Fruit fly (Drosophila melanogaster) whole organism, embryonic: ENCODE data around the gene CG14232.

ENCODE experiments used
- Ada2b ChIP-seq: fragments of 200-800 bp; sonication (Bioruptor generic); IDR thresholded peaks from 2 replicates; pipeline ENCODE4 v1.3.6; 2022; ENCODE audit warnings: missing biosample characterization, missing genetic modification characterization
- Atf6 ChIP-seq: fragments of 200-800 bp; sonication (Bioruptor generic); IDR thresholded peaks from 2 replicates; pipeline ENCODE4 v1.3.6; 2022; ENCODE audit warnings: missing biosample characterization, missing genetic modification characterization
- BtbVII ChIP-seq: fragments of 200-800 bp; sonication (Bioruptor generic); optimal IDR thresholded peaks from 3 replicates; lab custom pipeline; 2017; ENCODE audit warnings: missing biosample characterization, mild to moderate bottlenecking, missing genetic modification characterization
- CG11560 ChIP-seq: fragments of 200-800 bp; sonication (Bioruptor generic); IDR thresholded peaks from 3 replicates; pipeline ENCODE4 v1.3.6; 2022; ENCODE audit warnings: missing biosample characterization, missing genetic modification characterization
- CG12769 ChIP-seq: fragments of 200-800 bp; sonication (Bioruptor generic); optimal IDR thresholded peaks from 2 replicates; lab custom pipeline; 2019; ENCODE audit warnings: missing biosample characterization, mild to moderate bottlenecking, missing genetic modification characterization, moderate library complexity
- CG13123 ChIP-seq: fragments of 200-800 bp; sonication (Bioruptor generic); optimal IDR thresholded peaks from 2 replicates; lab custom pipeline; 2016; ENCODE audit warnings: missing biosample characterization, missing genetic modification characterization
- CG1529 ChIP-seq: fragments of 200-800 bp; sonication (Bioruptor generic); optimal IDR thresholded peaks from 3 replicates; lab custom pipeline; 2018; ENCODE audit warnings: missing biosample characterization, missing genetic modification characterization
- CG16863 ChIP-seq: fragments of 200-800 bp; sonication (Bioruptor generic); optimal IDR thresholded peaks from 3 replicates; lab custom pipeline; 2016; ENCODE audit warnings: missing biosample characterization, missing genetic modification characterization
- CG18011 ChIP-seq: fragments of 200-800 bp; sonication (Bioruptor generic); optimal IDR thresholded peaks from 2 replicates; lab custom pipeline; 2017; ENCODE audit warnings: missing biosample characterization, missing genetic modification characterization, mild to moderate bottlenecking, moderate library complexity, missing genotype
- CG2889 ChIP-seq: fragments of 200-800 bp; sonication (Bioruptor generic); IDR thresholded peaks from 3 replicates; pipeline ENCODE4 v1.3.6; 2022; ENCODE audit warnings: missing biosample characterization, missing genetic modification characterization
- CG31441 ChIP-seq: fragments of 200-800 bp; sonication (Bioruptor generic); IDR thresholded peaks from 2 replicates; pipeline ENCODE4 v1.3.6; 2022; ENCODE audit warnings: missing biosample characterization, missing genetic modification characterization
- CG34422 ChIP-seq: fragments of 200-800 bp; sonication (Bioruptor generic); IDR thresholded peaks from 3 replicates; pipeline ENCODE4 v1.3.6; 2022; ENCODE audit warnings: missing biosample characterization, missing genetic modification characterization
- CG42726 ChIP-seq: fragments of 200-800 bp; sonication (Bioruptor generic); IDR thresholded peaks from 2 replicates; pipeline ENCODE4 v1.3.6; 2022; ENCODE audit warnings: missing biosample characterization, missing genetic modification characterization; ENCODE audit not compliant: partially characterized antibody
- CG4424 ChIP-seq: fragments of 200-800 bp; sonication (Bioruptor generic); optimal IDR thresholded peaks from 3 replicates; lab custom pipeline; 2016; ENCODE audit warnings: missing biosample characterization, missing genetic modification characterization
- CG4854 ChIP-seq: fragments of 200-800 bp; sonication (Bioruptor generic); optimal IDR thresholded peaks from 2 replicates; lab custom pipeline; 2016; ENCODE audit warnings: missing biosample characterization, missing genetic modification characterization, inconsistent platforms
- CG7357 ChIP-seq: fragments of 200-800 bp; sonication (Bioruptor generic); IDR thresholded peaks from 3 replicates; pipeline ENCODE4 v1.3.6; 2022; ENCODE audit warnings: missing biosample characterization, missing genetic modification characterization
- CG9609 ChIP-seq: fragments of 200-800 bp; sonication (Bioruptor generic); optimal IDR thresholded peaks from 3 replicates; lab custom pipeline; 2016; ENCODE audit warnings: missing biosample characterization, missing genetic modification characterization
- CrebB ChIP-seq: fragments of 200-800 bp; sonication (Bioruptor generic); optimal IDR thresholded peaks from 3 replicates; lab custom pipeline; 2018; ENCODE audit warnings: missing biosample characterization, mild to moderate bottlenecking, missing genetic modification characterization
- Dfd ChIP-seq, 2 experiments: fragments of >200 bp; optimal IDR thresholded peaks; 2 replicates each; lab custom pipeline; 2017; ENCODE audit warnings: missing biosample characterization in 2 of 2, missing genetic modification characterization in 2 of 2
- Dref ChIP-seq: fragments of 200-800 bp; sonication (Bioruptor generic); IDR thresholded peaks from 2 replicates; pipeline ENCODE4 v1.3.6; 2022; ENCODE audit warnings: missing biosample characterization, missing genetic modification characterization
- Gsc ChIP-seq: fragments of 200-800 bp; sonication (Bioruptor generic); IDR thresholded peaks from 2 replicates; pipeline ENCODE4 v1.3.6; 2022; ENCODE audit warnings: missing biosample characterization, missing genetic modification characterization
- HHEX ChIP-seq: fragments of 200-800 bp; sonication (Bioruptor generic); optimal IDR thresholded peaks from 3 replicates; lab custom pipeline; 2017; ENCODE audit warnings: missing biosample characterization, mild to moderate bottlenecking, missing genetic modification characterization, missing genetic modification reagents
- Lhr ChIP-seq: fragments of 200-800 bp; sonication (Bioruptor generic); optimal IDR thresholded peaks from 3 replicates; lab custom pipeline; 2017; ENCODE audit warnings: mild to moderate bottlenecking, missing biosample characterization, missing genetic modification reagents, missing genetic modification characterization
- MESR4 ChIP-seq: fragments of 200-800 bp; sonication (Bioruptor generic); optimal IDR thresholded peaks from 2 replicates; lab custom pipeline; 2018; ENCODE audit warnings: missing biosample characterization, mild to moderate bottlenecking, missing genetic modification characterization, moderate library complexity
- Max ChIP-seq: fragments of 200-800 bp; sonication (Bioruptor generic); optimal IDR thresholded peaks from 2 replicates; lab custom pipeline; 2016; ENCODE audit warnings: missing biosample characterization, mild to moderate bottlenecking, missing genetic modification characterization
- Usf ChIP-seq: fragments of 200-800 bp; sonication (Bioruptor generic); optimal IDR thresholded peaks from 2 replicates; lab custom pipeline; 2017; ENCODE audit warnings: missing genotype, missing biosample characterization, missing genetic modification characterization
- bsh ChIP-seq, 2 experiments: fragments of 200-800 bp; sonication (Bioruptor generic); optimal IDR thresholded peaks; 2 replicates each; lab custom pipeline; 2017 to 2018; ENCODE audit warnings: mild to moderate bottlenecking in 2 of 2, missing biosample characterization in 2 of 2, missing genetic modification characterization in 2 of 2, moderate library complexity in 1 of 2
- caup ChIP-seq: fragments of 200-800 bp; sonication (Bioruptor generic); optimal IDR thresholded peaks from 3 replicates; lab custom pipeline; 2017; ENCODE audit warnings: missing biosample characterization, mild to moderate bottlenecking, missing genetic modification characterization, moderate library complexity; ENCODE audit not compliant: severe bottlenecking
- danr ChIP-seq: fragments of 200-800 bp; sonication (Bioruptor generic); IDR thresholded peaks from 2 replicates; pipeline ENCODE4 v1.3.6; 2022; ENCODE audit warnings: missing biosample characterization, missing genetic modification characterization
- dm ChIP-seq: fragments of 200-800 bp; sonication (Bioruptor generic); optimal IDR thresholded peaks from 3 replicates; lab custom pipeline; 2016; ENCODE audit warnings: missing biosample characterization, missing genetic modification characterization
- emc ChIP-seq: fragments of 200-800 bp; sonication (Bioruptor generic); optimal IDR thresholded peaks from 2 replicates; lab custom pipeline; 2016; ENCODE audit warnings: missing biosample characterization, missing genetic modification characterization
- fd102C ChIP-seq: fragments of 200-800 bp; sonication (Bioruptor generic); optimal IDR thresholded peaks from 2 replicates; lab custom pipeline; 2018; ENCODE audit warnings: missing biosample characterization, mild to moderate bottlenecking, missing genetic modification characterization, moderate library complexity
- fd96Cb ChIP-seq: fragments of 200-800 bp; sonication (Bioruptor generic); optimal IDR thresholded peaks from 2 replicates; lab custom pipeline; 2018; ENCODE audit warnings: missing biosample characterization, mild to moderate bottlenecking, missing genetic modification characterization, moderate library complexity
- grn ChIP-seq: fragments of 200-800 bp; sonication (Bioruptor generic); optimal IDR thresholded peaks from 3 replicates; lab custom pipeline; 2017; ENCODE audit warnings: missing biosample characterization, missing genetic modification characterization
- ind ChIP-seq: fragments of 200-800 bp; sonication (Bioruptor generic); optimal IDR thresholded peaks from 3 replicates; lab custom pipeline; 2016; ENCODE audit warnings: missing biosample characterization, missing genetic modification characterization
- mam ChIP-seq: fragments of 200-800 bp; sonication (Bioruptor generic); optimal IDR thresholded peaks from 3 replicates; lab custom pipeline; 2016; ENCODE audit warnings: missing biosample characterization, missing genetic modification characterization
- nerfin-1 ChIP-seq: fragments of 200-800 bp; sonication (Bioruptor generic); optimal IDR thresholded peaks from 3 replicates; lab custom pipeline; 2019; ENCODE audit warnings: missing biosample characterization, mild to moderate bottlenecking, missing genetic modification characterization, moderate library complexity
- phol ChIP-seq: fragments of 200-800 bp; sonication (Bioruptor generic); optimal IDR thresholded peaks from 3 replicates; lab custom pipeline; 2018; ENCODE audit warnings: missing biosample characterization, mild to moderate bottlenecking, missing genetic modification characterization, moderate library complexity
- pzg ChIP-seq: fragments of 200-800 bp; sonication (Bioruptor generic); optimal IDR thresholded peaks from 3 replicates; lab custom pipeline; 2018; ENCODE audit warnings: missing biosample characterization, mild to moderate bottlenecking, missing genetic modification characterization, moderate library complexity
- sc ChIP-seq, 3 experiments: fragments of >200 bp in 2 of 3; fragments of 200-800 bp in 1 of 3; sonication (Bioruptor generic) in 1 of 3; optimal IDR thresholded peaks; 2 replicates in 2 of 3; 3 replicates in 1 of 3; lab custom pipeline; 2017; ENCODE audit warnings: mild to moderate bottlenecking in 1 of 3, missing biosample characterization in 1 of 3, missing genetic modification characterization in 1 of 3, missing genetic modification reagents in 1 of 3
- schlank ChIP-seq: fragments of 200-800 bp; sonication (Bioruptor generic); optimal IDR thresholded peaks from 2 replicates; lab custom pipeline; 2018; ENCODE audit warnings: missing biosample characterization, mild to moderate bottlenecking, missing genetic modification characterization
- sd ChIP-seq: fragments of 200-800 bp; sonication (Bioruptor generic); optimal IDR thresholded peaks from 3 replicates; lab custom pipeline; 2018; ENCODE audit warnings: missing biosample characterization, mild to moderate bottlenecking, missing genetic modification characterization, moderate library complexity
- sisA ChIP-seq: fragments of 200-800 bp; sonication (Bioruptor generic); IDR thresholded peaks from 2 replicates; pipeline ENCODE4 v1.3.6; 2022; ENCODE audit warnings: missing biosample characterization, missing genetic modification characterization
- tin ChIP-seq: fragments of 200-800 bp; sonication (Bioruptor generic); optimal IDR thresholded peaks from 3 replicates; lab custom pipeline; 2016; ENCODE audit warnings: missing biosample characterization, missing genetic modification characterization
- tna ChIP-seq: fragments of 200-800 bp; sonication (Bioruptor generic); IDR thresholded peaks from 2 replicates; pipeline ENCODE4 v1.3.6; 2022; ENCODE audit warnings: missing biosample characterization, missing genetic modification characterization; ENCODE audit not compliant: partially characterized antibody
- trem ChIP-seq: fragments of 200-800 bp; optimal IDR thresholded peaks from 3 replicates; lab custom pipeline; 2019; ENCODE audit warnings: missing biosample characterization, mild to moderate bottlenecking, missing genetic modification characterization, moderate library complexity
- unpg ChIP-seq: fragments of 200-800 bp; sonication (Bioruptor generic); optimal IDR thresholded peaks from 3 replicates; lab custom pipeline; 2018; ENCODE audit warnings: missing biosample characterization, mild to moderate bottlenecking, missing genetic modification characterization, moderate library complexity
- vnd ChIP-seq: fragments of 200-800 bp; sonication (Bioruptor generic); IDR thresholded peaks from 3 replicates; pipeline ENCODE4 v1.3.6; 2022; ENCODE audit warnings: missing biosample characterization, missing genetic modification characterization; ENCODE audit not compliant: partially characterized antibody
- zen2 ChIP-seq: fragments of 200-800 bp; sonication (Bioruptor generic); IDR thresholded peaks from 3 replicates; pipeline ENCODE4 v1.3.6; 2022; ENCODE audit warnings: missing biosample characterization, missing genetic modification characterization; ENCODE audit not compliant: partially characterized antibody

The CG14232 gene

dm6 chrX:19745908-19746604 is 42.0 kb upstream of the CG14232 start, which contains the start of gene parvin (continued):
- TF ChIP-seq schlank (tag; lab: Kevin White, UChicago) (no peak), tna (GFP tag; lab: Robert Waterston, UW) (no peak), Ada2b (no peak), sd (tag; lab: Kevin White, UChicago) (peak; percentile 33), emc (GFP tag; lab: Kevin White, UChicago) (no peak), mam (GFP tag; lab: Kevin White, UChicago) (no peak), Usf (GFP tag; lab: Kevin White, UChicago) (no peak), Gsc (no peak), nerfin-1 (tag; lab: Kevin White, UChicago) (no peak), caup (GFP tag; lab: Kevin White, UChicago) (no peak), CG31441 (GFP tag; lab: Robert Waterston, UW) (no peak), CG4854 (no peak), pzg (peak; percentile 37), CG11560 (tag; lab: Robert Waterston, UW) (peak; percentile 62; the same call in 1 of the 3 replicates), CrebB (tag; lab: Kevin White, UChicago) (no peak), sisA (no peak), CG12769 (tag; lab: Kevin White, UChicago) (peak; percentile 43), vnd (GFP tag; lab: Robert Waterston, UW) (no peak), MESR4 (GFP tag; lab: Kevin White, UChicago) (peak; percentile 86), trem (tag; lab: Kevin White, UChicago) (peak; percentile 7), Dref (peak; percentile 45; the same call in 1 of the 2 replicates), zen2 (no peak), BtbVII (GFP tag; lab: Kevin White, UChicago) (peak; percentile 87), CG1529 (GFP tag; lab: Kevin White, UChicago) (no peak), CG42726 (GFP tag; lab: Robert Waterston, UW) (no peak), Max (GFP tag; lab: Kevin White, UChicago) (no peak), CG16863 (GFP tag; lab: Kevin White, UChicago) (no peak), fd102C (no peak), unpg (no peak), tin (GFP tag; lab: Kevin White, UChicago) (no peak), HHEX (GFP tag; lab: Kevin White, UChicago) (no peak), sc (optimal IDR thresholded peaks at IDR 0.05; lab: Kevin White, UChicago) (no peak), sc (GFP tag; optimal IDR thresholded peaks at IDR 0.05; lab: Kevin White, UChicago) (no peak), CG4424 (no peak), phol (tag; lab: Kevin White, UChicago) (peak; percentile 1), Dfd (GFP tag; optimal IDR thresholded peaks at IDR 0.05; lab: Kevin White, UChicago) (no peak), CG18011 (GFP tag; lab: Kevin White, UChicago) (no peak), fd96Cb (tag; lab: Kevin White, UChicago) (no peak), bsh (GFP tag; optimal IDR thresholded peaks at IDR 0.05; lab: Kevin White, UChicago) (no peak), grn (no peak), CG13123 (GFP tag; lab: Kevin White, UChicago) (no peak), danr (GFP tag; lab: Robert Waterston, UW) (no peak), Atf6 (GFP tag; lab: Robert Waterston, UW) (no peak), CG9609 (GFP tag; lab: Kevin White, UChicago) (no peak), dm (GFP tag; lab: Kevin White, UChicago) (no peak), CG34422 (GFP tag; lab: Robert Waterston, UW) (no peak), ind (GFP tag; lab: Kevin White, UChicago) (no peak), CG7357 (GFP tag; lab: Robert Waterston, UW) (no peak), Lhr (no peak), CG2889 (no peak)
